Fruit fly (Drosophila melanogaster) whole organism, embryonic: ENCODE results near the gene kud.
A peak's percentile ranks its signal among the peaks of the same experiment; 100 is the strongest.

Source experiments
- CG7839 ChIP-seq: fragments of 200-800 bp; sonication (Bioruptor generic); optimal IDR thresholded peaks from 3 replicates; lab custom pipeline; 2018; ENCODE audit warnings: missing biosample characterization, mild to moderate bottlenecking, missing genetic modification characterization, moderate library complexity
- Xrp1 ChIP-seq: fragments of 200-800 bp; sonication (Bioruptor generic); IDR thresholded peaks from 2 replicates; pipeline ENCODE4 v1.3.6; 2022; ENCODE audit warnings: missing biosample characterization, missing genetic modification characterization
- dati ChIP-seq: fragments of 200-800 bp; sonication (Bioruptor generic); IDR thresholded peaks from 2 replicates; pipeline ENCODE4 v1.3.6; 2022; ENCODE audit warnings: missing biosample characterization, missing genetic modification characterization
- sqz ChIP-seq: fragments of 200-800 bp; sonication (Bioruptor generic); optimal IDR thresholded peaks from 3 replicates; lab custom pipeline; 2018; ENCODE audit warnings: missing biosample characterization, mild to moderate bottlenecking, missing genetic modification characterization

dm6 chr3L:16803708-16804350, 41.0 kb downstream of the kud start:
- TF ChIP-seq dati (GFP tag; lab: Robert Waterston, UW), result no peak
- peak; percentile 30; the same call in 1 of the 2 replicates for TF ChIP-seq Xrp1
- peak; percentile 55 for TF ChIP-seq CG7839 (tag; lab: Kevin White, UChicago)
- peak; percentile 60 for TF ChIP-seq sqz (GFP tag; lab: Kevin White, UChicago)
